Worm (Caenorhabditis elegans) whole organism, young adult: ENCODE data around the gene F10E9.5.

Experiments used
- F49E8.2 ChIP-seq: sonication (generic microtip); optimal IDR thresholded peaks from 3 replicates; lab custom pipeline; 2017; ENCODE audit warnings: missing genetic modification characterization, mild to moderate bottlenecking, missing compliant biosample characterization, antibody characterized with exemption, moderate library complexity; ENCODE audit not compliant: insufficient read depth
- T07F8.4 ChIP-seq: sonication (generic microtip); optimal IDR thresholded peaks from 2 replicates; lab custom pipeline; 2016; ENCODE audit warnings: mild to moderate bottlenecking, missing genetic modification characterization, moderate library complexity, missing compliant biosample characterization
- Y53F4B.3 ChIP-seq: fragments of 200-800 bp; sonication (Bioruptor generic); IDR thresholded peaks from 2 replicates; pipeline ENCODE4 v1.3.6; 2022; ENCODE audit warnings: missing genetic modification reagents, missing genetic modification characterization, missing compliant biosample characterization
- cebp-2 ChIP-seq: fragments of 200-800 bp; sonication (Bioruptor generic); IDR thresholded peaks from 2 replicates; pipeline ENCODE4 v1.3.6; 2022; ENCODE audit warnings: missing genetic modification characterization, missing compliant biosample characterization
- ceh-40 ChIP-seq: fragments of 200-800 bp; sonication (Bioruptor generic); IDR thresholded peaks from 2 replicates; pipeline ENCODE4 v1.3.6; 2022; ENCODE audit warnings: missing genetic modification characterization, missing compliant biosample characterization
- chd-7 ChIP-seq: sonication (generic microtip); optimal IDR thresholded peaks from 2 replicates; lab custom pipeline; 2016; ENCODE audit warnings: mild to moderate bottlenecking, missing genetic modification characterization, moderate library complexity, missing compliant biosample characterization
- dpl-1 ChIP-seq: fragments of 150-350 bp; optimal IDR thresholded peaks from 2 replicates; lab custom pipeline; 2014; ENCODE audit warnings: missing biosample characterization, missing genetic modification reagents, missing genetic modification characterization
- efl-1 ChIP-seq: fragments of 150-350 bp; optimal IDR thresholded peaks from 2 replicates; lab custom pipeline; 2014; ENCODE audit warnings: missing biosample characterization, missing genetic modification reagents, missing genetic modification characterization
- mcd-1 ChIP-seq: fragments of 200-800 bp; sonication (Bioruptor generic); IDR thresholded peaks from 2 replicates; pipeline ENCODE4 v1.3.6; 2022; ENCODE audit warnings: missing genetic modification reagents, missing genetic modification characterization, missing compliant biosample characterization
- mel-28 ChIP-seq: sonication (generic microtip); optimal IDR thresholded peaks from 2 replicates; lab custom pipeline; 2016; ENCODE audit warnings: borderline replicate concordance, mild to moderate bottlenecking, missing genetic modification characterization, missing compliant biosample characterization
- pha-4 ChIP-seq: fragments of 150-350 bp; sonication (generic microtip); optimal IDR thresholded peaks from 2 replicates; lab custom pipeline; 2014; ENCODE audit warnings: missing biosample characterization, missing genetic modification reagents, missing genetic modification characterization
- rpc-1 ChIP-seq, 2 experiments: fragments of 150-350 bp in 1 of 2; sonication (generic microtip) in 1 of 2; optimal IDR thresholded peaks; 2 replicates each; lab custom pipeline; 2014 to 2018; ENCODE audit warnings: missing biosample characterization in 1 of 2, missing genetic modification characterization in 1 of 2, missing genetic modification reagents in 1 of 2, missing genotype in 1 of 2
- snpc-4 ChIP-seq, 5 experiments: fragments of 150-350 bp in 1 of 5; sonication (generic microtip) in 4 of 5; optimal IDR thresholded peaks; 2 replicates each; lab custom pipeline; 2014 to 2018; ENCODE audit warnings: missing genetic modification characterization in 5 of 5, missing biosample characterization in 3 of 5, antibody characterized with exemption in 2 of 5, mild to moderate bottlenecking in 2 of 5, missing compliant biosample characterization in 2 of 5, missing genotype in 2 of 5, moderate library complexity in 2 of 5, missing genetic modification reagents in 1 of 5
- ztf-6 ChIP-seq: fragments of 200-800 bp; sonication (Bioruptor generic); IDR thresholded peaks from 2 replicates; pipeline ENCODE4 v1.3.6; 2022; ENCODE audit warnings: missing genetic modification reagents, missing genetic modification characterization, missing compliant biosample characterization

- TF ChIP-seq snpc-4 (GFP tag; optimal IDR thresholded peaks at IDR 0.05; lab: Kevin White, UChicago) (no peak), snpc-4 (tag; optimal IDR thresholded peaks at IDR 0.05; lab: Kevin White, UChicago) (no peak), Y53F4B.3 (GFP tag; lab: Robert Waterston, UW) (no peak), rpc-1 (optimal IDR thresholded peaks at IDR 0.05; lab: Kevin White, UChicago) (no peak), rpc-1 (tag; optimal IDR thresholded peaks at IDR 0.05; lab: Kevin White, UChicago) (no peak), ceh-40 (GFP tag; lab: Robert Waterston, UW) (no peak), ztf-6 (GFP tag; lab: Robert Waterston, UW) (no peak), F49E8.2 (tag; lab: Kevin White, UChicago) (no peak), mcd-1 (0 out of 2 replicates have a peak, but pooled peaks have one; percentile 21), chd-7 (tag; lab: Kevin White, UChicago) (no peak), efl-1 (no peak), cebp-2 (GFP tag; lab: Robert Waterston, UW) (no peak), T07F8.4 (tag; lab: Kevin White, UChicago) (no peak), dpl-1 (no peak), pha-4 (tag; lab: Kevin White, UChicago) (no peak), mel-28 (tag; lab: Kevin White, UChicago) (no peak)
Observed at ce11 chrIII:8268296-8268695, 39.1 kb upstream of the F10E9.5 start, which contains the start of the genes F09G8.7 and crn-7.
